Worm (Caenorhabditis elegans) whole organism, L1 larva: ENCODE data around the gene K11E4.1.
A peak's percentile ranks its signal among the peaks of the same experiment; 100 is the strongest.

Source experiments
- C04F5.9 ChIP-seq: sonication (generic microtip); optimal IDR thresholded peaks from 2 replicates; lab custom pipeline; 2016; ENCODE audit warnings: missing genetic modification characterization, missing compliant biosample characterization
- C34B4.2 ChIP-seq: sonication (generic microtip); optimal IDR thresholded peaks from 2 replicates; lab custom pipeline; 2017; ENCODE audit warnings: mild to moderate bottlenecking, missing genetic modification characterization, missing compliant biosample characterization
- F16B12.6 ChIP-seq: fragments of 150-350 bp; optimal IDR thresholded peaks from 2 replicates; lab custom pipeline; 2014; ENCODE audit warnings: missing biosample characterization, missing genetic modification characterization
- aha-1 ChIP-seq: fragments of 150-350 bp; optimal IDR thresholded peaks from 2 replicates; lab custom pipeline; 2014; ENCODE audit warnings: missing biosample characterization, missing genetic modification characterization
- alr-1 ChIP-seq: fragments of 200-800 bp; sonication (Bioruptor generic); optimal IDR thresholded peaks from 2 replicates; lab custom pipeline; 2018; ENCODE audit warnings: borderline replicate concordance, mild to moderate bottlenecking, missing genetic modification characterization, missing compliant biosample characterization
- ama-1 ChIP-seq: fragments of 150-350 bp; optimal IDR thresholded peaks from 2 replicates; lab custom pipeline; 2014
- ceh-82 ChIP-seq, 3 experiments: fragments of 150-350 bp in 1 of 3; sonication (generic microtip) in 2 of 3; optimal IDR thresholded peaks; 2 replicates each; lab custom pipeline; 2014 to 2017; ENCODE audit warnings: missing biosample characterization in 3 of 3, missing genetic modification characterization in 3 of 3
- ceh-88 ChIP-seq: fragments of 200-800 bp; sonication (Bioruptor generic); IDR thresholded peaks from 2 replicates; pipeline ENCODE4 v1.3.6; 2022; ENCODE audit warnings: missing genetic modification characterization, missing compliant biosample characterization
- ces-1 ChIP-seq: fragments of 150-350 bp; optimal IDR thresholded peaks from 2 replicates; lab custom pipeline; 2014; ENCODE audit warnings: missing biosample characterization, missing genetic modification reagents, missing genetic modification characterization
- dsc-1 ChIP-seq: sonication (generic microtip); optimal IDR thresholded peaks from 2 replicates; lab custom pipeline; 2016; ENCODE audit warnings: mild to moderate bottlenecking, missing genetic modification characterization, missing compliant biosample characterization
- efl-3 ChIP-seq: fragments of 200-800 bp; sonication (Bioruptor generic); optimal IDR thresholded peaks from 2 replicates; lab custom pipeline; 2018; ENCODE audit warnings: mild to moderate bottlenecking, missing genetic modification characterization, missing compliant biosample characterization
- elt-3 ChIP-seq, 6 experiments: fragments of 150-350 bp in 1 of 6; sonication (generic microtip); optimal IDR thresholded peaks; 2 replicates each; lab custom pipeline; 2017 to 2018; ENCODE audit warnings: missing biosample characterization in 6 of 6, missing genetic modification characterization in 6 of 6, inconsistent platforms in 1 of 6
- fkh-10 ChIP-seq: sonication (generic microtip); optimal IDR thresholded peaks from 2 replicates; lab custom pipeline; 2017; ENCODE audit warnings: missing biosample characterization, missing genetic modification reagents, missing genetic modification characterization
- fkh-4 ChIP-seq: sonication (generic microtip); optimal IDR thresholded peaks from 2 replicates; lab custom pipeline; 2016; ENCODE audit warnings: missing compliant biosample characterization, missing genetic modification characterization, borderline replicate concordance
- fkh-8 ChIP-seq: sonication (generic microtip); optimal IDR thresholded peaks from 2 replicates; lab custom pipeline; 2016; ENCODE audit warnings: mild to moderate bottlenecking, missing genetic modification characterization, missing compliant biosample characterization
- hlh-17 ChIP-seq: fragments of 200-800 bp; sonication (Bioruptor generic); optimal IDR thresholded peaks from 2 replicates; lab custom pipeline; 2018; ENCODE audit warnings: missing genetic modification characterization, mild to moderate bottlenecking, missing compliant biosample characterization, moderate library complexity, borderline replicate concordance
- hpl-2 ChIP-seq: fragments of 150-350 bp; optimal IDR thresholded peaks from 2 replicates; lab custom pipeline; 2014; ENCODE audit warnings: missing biosample characterization, missing genetic modification reagents, missing genetic modification characterization
- jun-1 ChIP-seq: fragments of 150-350 bp; optimal IDR thresholded peaks from 2 replicates; lab custom pipeline; 2014; ENCODE audit warnings: missing biosample characterization, missing genetic modification reagents, missing genetic modification characterization
- lin-13 ChIP-seq: fragments of 150-350 bp; optimal IDR thresholded peaks from 2 replicates; lab custom pipeline; 2014; ENCODE audit warnings: missing biosample characterization, missing genetic modification reagents, missing genetic modification characterization
- lin-14 ChIP-seq: fragments of 200-800 bp; sonication (Bioruptor generic); optimal IDR thresholded peaks from 2 replicates; lab custom pipeline; 2018; ENCODE audit warnings: mild to moderate bottlenecking, missing genetic modification characterization, moderate library complexity, missing compliant biosample characterization
- lin-15B ChIP-seq: fragments of 150-350 bp; sonication (generic microtip); optimal IDR thresholded peaks from 3 replicates; lab custom pipeline; 2014; ENCODE audit warnings: missing biosample characterization, missing genetic modification characterization
- lin-39 ChIP-seq: fragments of 150-350 bp; optimal IDR thresholded peaks from 2 replicates; lab custom pipeline; 2014; ENCODE audit warnings: missing biosample characterization, missing genetic modification reagents, missing genetic modification characterization
- lir-3 ChIP-seq: sonication (generic microtip); optimal IDR thresholded peaks from 2 replicates; lab custom pipeline; 2016; ENCODE audit warnings: mild to moderate bottlenecking, missing genetic modification characterization, moderate library complexity, missing compliant biosample characterization; ENCODE audit not compliant: poor library complexity
- lsy-2 ChIP-seq, 2 experiments: fragments of 150-350 bp; optimal IDR thresholded peaks; 2 replicates each; lab custom pipeline; 2014; ENCODE audit warnings: missing biosample characterization in 2 of 2, missing genetic modification characterization in 2 of 2
- mab-9 ChIP-seq: fragments of 200-800 bp; sonication (Bioruptor generic); IDR thresholded peaks from 2 replicates; pipeline ENCODE4 v1.3.6; 2022; ENCODE audit warnings: missing genetic modification reagents, missing genetic modification characterization, missing compliant biosample characterization
- mef-2 ChIP-seq: fragments of 150-350 bp; optimal IDR thresholded peaks from 2 replicates; lab custom pipeline; 2014; ENCODE audit warnings: missing biosample characterization, missing genetic modification characterization
- nhr-11 ChIP-seq: fragments of 150-350 bp; optimal IDR thresholded peaks from 2 replicates; lab custom pipeline; 2014; ENCODE audit warnings: missing biosample characterization, missing genetic modification characterization
- nhr-12 ChIP-seq: sonication (generic microtip); optimal IDR thresholded peaks from 2 replicates; lab custom pipeline; 2017; ENCODE audit warnings: missing biosample characterization, missing genetic modification characterization
- nhr-28 ChIP-seq: fragments of 150-350 bp; optimal IDR thresholded peaks from 2 replicates; lab custom pipeline; 2014; ENCODE audit warnings: missing biosample characterization, missing genetic modification characterization
- nhr-77 ChIP-seq: fragments of 150-350 bp; optimal IDR thresholded peaks from 2 replicates; lab custom pipeline; 2014; ENCODE audit warnings: missing biosample characterization, missing genetic modification characterization
- nhr-84 ChIP-seq: sonication (generic microtip); optimal IDR thresholded peaks from 2 replicates; lab custom pipeline; 2017; ENCODE audit warnings: missing biosample characterization, missing genetic modification characterization
- nhr-85 ChIP-seq: sonication (generic microtip); peaks from one replicate; lab custom pipeline; 2016; ENCODE audit warnings: missing genetic modification characterization, inconsistent platforms, missing compliant biosample characterization
- pqm-1 ChIP-seq: sonication (generic microtip); optimal IDR thresholded peaks from 3 replicates; lab custom pipeline; 2017; ENCODE audit warnings: missing biosample characterization, missing genetic modification characterization
- rnt-1 ChIP-seq: sonication (generic microtip); optimal IDR thresholded peaks from 2 replicates; lab custom pipeline; 2016; ENCODE audit warnings: mild to moderate bottlenecking, missing genetic modification characterization, moderate library complexity, missing compliant biosample characterization
- skn-1 ChIP-seq: fragments of 150-350 bp; optimal IDR thresholded peaks from 2 replicates; lab custom pipeline; 2014; ENCODE audit warnings: missing biosample characterization, missing genetic modification characterization
- snpc-4 ChIP-seq: fragments of 150-350 bp; optimal IDR thresholded peaks from 2 replicates; lab custom pipeline; 2014; ENCODE audit warnings: missing biosample characterization, missing genetic modification characterization
- swsn-7 ChIP-seq: sonication (generic microtip); optimal IDR thresholded peaks from 2 replicates; lab custom pipeline; 2016; ENCODE audit warnings: missing genetic modification characterization, missing compliant biosample characterization
- tlp-1 ChIP-seq: fragments of 150-350 bp; optimal IDR thresholded peaks from 2 replicates; lab custom pipeline; 2014; ENCODE audit warnings: missing biosample characterization, missing genetic modification characterization
- unc-30 ChIP-seq: sonication (generic microtip); optimal IDR thresholded peaks from 2 replicates; lab custom pipeline; 2017; ENCODE audit warnings: missing biosample characterization, missing genetic modification characterization
- unc-62 ChIP-seq: fragments of 150-350 bp; optimal IDR thresholded peaks from 2 replicates; lab custom pipeline; 2014; ENCODE audit warnings: missing biosample characterization, missing genetic modification reagents, missing genetic modification characterization
- unc-86 ChIP-seq: sonication (generic microtip); optimal IDR thresholded peaks from 2 replicates; lab custom pipeline; 2016; ENCODE audit warnings: missing genetic modification characterization, missing compliant biosample characterization
- xbp-1 ChIP-seq: sonication (generic microtip); optimal IDR thresholded peaks from 2 replicates; lab custom pipeline; 2016; ENCODE audit warnings: missing genetic modification characterization, missing compliant biosample characterization
- ztf-11 ChIP-seq, 2 experiments: sonication (generic microtip); optimal IDR thresholded peaks; 2 replicates each; lab custom pipeline; 2016 to 2017; ENCODE audit warnings: missing genetic modification characterization in 2 of 2, missing biosample characterization in 1 of 2, missing compliant biosample characterization in 1 of 2
- ztf-4 ChIP-seq: fragments of 150-350 bp; optimal IDR thresholded peaks from 2 replicates; lab custom pipeline; 2014; ENCODE audit warnings: missing biosample characterization, missing genetic modification characterization

Gene K11E4.1

DNA sequence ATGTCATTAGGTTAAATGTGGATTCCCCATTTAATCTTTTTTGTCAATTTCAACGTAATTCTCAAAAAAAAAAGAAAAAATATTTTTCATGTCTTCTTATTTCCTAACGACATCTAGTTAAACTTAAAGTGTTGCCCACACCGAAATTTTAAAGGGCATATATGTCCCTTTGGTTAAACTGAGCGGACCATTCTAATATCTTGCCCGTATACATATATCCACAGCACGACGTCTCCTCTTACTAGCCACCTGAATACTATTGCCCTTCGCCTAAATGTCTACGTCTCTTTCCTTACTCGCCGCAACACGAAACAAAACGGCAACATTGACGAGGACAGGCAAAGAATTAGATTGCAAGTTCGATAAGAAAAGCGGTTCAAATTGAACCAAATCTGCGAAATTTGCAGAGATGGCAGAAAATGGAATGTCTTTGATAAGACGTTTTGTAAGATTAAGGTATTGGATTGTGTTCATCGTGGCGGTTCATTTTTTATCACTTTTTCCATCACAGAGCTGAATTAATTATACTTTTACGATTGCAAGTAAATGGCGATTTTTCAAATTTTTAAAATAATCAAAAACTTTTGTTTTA is 13.2 kb upstream of the K11E4.1 start (continued):
- TF ChIP-seq lir-3 (tag; lab: Kevin White, UChicago) (peak; percentile 96), lin-14 (GFP tag; lab: Kevin White, UChicago) (peak; percentile 98), snpc-4 (tag; lab: Kevin White, UChicago) (peak; percentile 95), mef-2 (tag; lab: Kevin White, UChicago) (peak; percentile 96), ceh-88 (GFP tag; lab: Robert Waterston, UW) (peak; percentile 98), lin-39 (peak; percentile 100), rnt-1 (tag; lab: Kevin White, UChicago) (peak; percentile 100), C34B4.2 (tag; lab: Kevin White, UChicago) (peak; percentile 64), xbp-1 (tag; lab: Kevin White, UChicago) (peak; percentile 98), nhr-84 (tag; lab: Kevin White, UChicago) (peak; percentile 83), nhr-85 (tag; lab: Kevin White, UChicago) (peak; percentile 99), lin-13 (peak; percentile 98), hpl-2 (peak; percentile 100), F16B12.6 (tag; lab: Kevin White, UChicago) (peak; percentile 25), nhr-77 (tag; lab: Kevin White, UChicago) (peak; percentile 99), nhr-28 (tag; lab: Kevin White, UChicago) (peak; percentile 58), swsn-7 (tag; lab: Kevin White, UChicago) (peak; percentile 99), pqm-1 (tag; lab: Kevin White, UChicago) (peak; percentile 36), hlh-17 (GFP tag; lab: Kevin White, UChicago) (no peak), lsy-2 (tag; optimal IDR thresholded peaks at IDR 0.05; lab: Kevin White, UChicago) (peak; percentile 95), nhr-11 (tag; lab: Kevin White, UChicago) (peak; percentile 99), fkh-10 (GFP tag; lab: Kevin White, UChicago) (peak; percentile 100), elt-3 (tag; optimal IDR thresholded peaks at IDR 0.05; lab: Kevin White, UChicago) (peak; percentile 44 to 99 (median 86)), alr-1 (no peak), C04F5.9 (peak; percentile 95), lin-15B (tag; lab: Kevin White, UChicago) (peak; percentile 51), tlp-1 (tag; lab: Kevin White, UChicago) (no peak), unc-86 (tag; lab: Kevin White, UChicago) (peak; percentile 98), unc-62 (GFP tag; lab: Kevin White, UChicago) (no peak), fkh-8 (peak; percentile 98), ces-1 (peak; percentile 84), ztf-11 (tag; optimal IDR thresholded peaks at IDR 0.05; lab: Kevin White, UChicago) (peak; percentile 93 to 97), fkh-4 (tag; lab: Kevin White, UChicago) (peak; percentile 97), efl-3 (GFP tag; lab: Kevin White, UChicago) (peak; percentile 99), nhr-12 (tag; lab: Kevin White, UChicago) (peak; percentile 89), skn-1 (peak; percentile 98), unc-30 (tag; lab: Kevin White, UChicago) (peak; percentile 72), ceh-82 (tag; optimal IDR thresholded peaks at IDR 0.05; lab: Kevin White, UChicago) (peak; percentile 98 to 100 (median 99)), ztf-4 (tag; lab: Kevin White, UChicago) (peak; percentile 99)
- TF ChIP-seq, all 84 proteins: peak for 76

DNA sequence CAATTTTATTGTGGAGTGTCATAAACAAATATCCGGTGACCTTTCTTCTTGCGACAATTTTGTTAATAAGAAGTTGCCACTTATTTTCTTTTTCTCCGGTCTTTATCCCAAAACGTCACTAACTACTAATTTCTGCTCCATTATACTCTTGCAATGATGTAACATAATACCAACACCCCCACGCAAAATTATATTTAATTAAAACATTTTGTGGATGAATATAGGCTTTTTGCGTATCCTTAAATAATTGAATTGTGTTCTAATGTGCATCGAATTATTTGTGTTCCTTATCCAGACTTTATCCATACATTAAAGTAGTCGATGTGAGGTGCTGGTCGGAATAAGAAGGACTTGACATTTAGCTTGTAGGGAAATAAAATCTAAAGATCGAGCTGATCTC is 11.0 kb upstream of the K11E4.1 start:
- TF ChIP-seq aha-1 = no peak

DNA sequence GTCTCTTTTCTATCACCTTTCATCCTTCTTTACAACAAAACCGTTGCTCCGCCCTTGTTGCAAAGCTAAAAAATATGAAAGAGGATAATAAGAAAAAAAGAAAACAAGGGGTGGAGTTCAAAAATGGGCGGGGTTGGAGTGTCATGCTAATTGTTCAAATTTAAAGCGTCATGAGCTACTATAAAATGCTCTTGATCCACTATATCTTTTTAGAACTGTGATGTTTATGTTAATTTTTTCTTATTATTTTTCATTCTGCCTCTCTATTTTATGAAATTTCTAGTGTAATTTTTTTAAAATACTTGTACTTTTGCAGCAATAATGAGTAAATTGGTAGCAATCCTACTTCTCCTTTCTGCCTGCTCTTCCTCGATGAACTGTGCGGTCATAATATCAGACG is 7.3 kb upstream of the K11E4.1 start, which contains the start of gene K02D3.1:
Gene K02D3.1 (plus strand): TSS at position 301 of the 400 bp plus-strand sequence.
- TF ChIP-seq unc-30 (tag; lab: Kevin White, UChicago) (no peak), mab-9 (GFP tag; lab: Robert Waterston, UW) (no peak), mef-2 (tag; lab: Kevin White, UChicago) (no peak), lin-13 (no peak), ama-1 (no peak), hlh-17 (GFP tag; lab: Kevin White, UChicago) (no peak), dsc-1 (tag; lab: Kevin White, UChicago) (no peak), jun-1 (tag; lab: Kevin White, UChicago) (no peak)
- TF ChIP-seq, all 84 proteins: peak for 0
